Fruit fly (Drosophila melanogaster) whole organism, pupa: ENCODE measurements around the gene CG3119.
A peak's percentile ranks its signal among the peaks of the same experiment; 100 is the strongest.

ENCODE experiments used
- CG13204 ChIP-seq: fragments of 200-800 bp; sonication (Bioruptor generic); optimal IDR thresholded peaks from 2 replicates; lab custom pipeline; 2018; ENCODE audit warnings: missing biosample characterization, mild to moderate bottlenecking, missing genetic modification characterization, moderate library complexity
- CG15710 ChIP-seq: fragments of 200-800 bp; sonication (Bioruptor generic); optimal IDR thresholded peaks from 2 replicates; lab custom pipeline; 2018; ENCODE audit warnings: missing biosample characterization, mild to moderate bottlenecking, missing genetic modification characterization, moderate library complexity
- CG17806 ChIP-seq: fragments of 200-800 bp; sonication (Bioruptor generic); optimal IDR thresholded peaks from 2 replicates; lab custom pipeline; 2018; ENCODE audit warnings: missing biosample characterization, mild to moderate bottlenecking, missing genetic modification characterization, moderate library complexity
- CG32121 ChIP-seq: fragments of 200-800 bp; sonication (Bioruptor generic); IDR thresholded peaks from 2 replicates; pipeline ENCODE4 v1.3.6; 2022; ENCODE audit warnings: missing biosample characterization, missing genetic modification characterization
- CG8159 ChIP-seq: fragments of 200-800 bp; sonication (Bioruptor generic); optimal IDR thresholded peaks from 3 replicates; lab custom pipeline; 2018; ENCODE audit warnings: missing biosample characterization, mild to moderate bottlenecking, missing genetic modification characterization, moderate library complexity
- CG8301 ChIP-seq: fragments of 200-800 bp; sonication (Bioruptor generic); optimal IDR thresholded peaks from 2 replicates; lab custom pipeline; 2018; ENCODE audit warnings: missing biosample characterization, mild to moderate bottlenecking, missing genetic modification characterization
- EcR ChIP-seq: fragments of 200-800 bp; sonication (Bioruptor generic); optimal IDR thresholded peaks from 3 replicates; lab custom pipeline; 2019; ENCODE audit warnings: missing biosample characterization, missing genetic modification characterization, mild to moderate bottlenecking, moderate library complexity, missing genetic modification reagents
- Ets98B ChIP-seq: fragments of 200-800 bp; sonication (Bioruptor generic); IDR thresholded peaks from 2 replicates; pipeline ENCODE4 v1.3.6; 2022; ENCODE audit warnings: missing biosample characterization, missing genetic modification characterization
- Pif1A ChIP-seq: fragments of 200-800 bp; sonication (Bioruptor generic); optimal IDR thresholded peaks from 3 replicates; lab custom pipeline; 2016; ENCODE audit warnings: missing biosample characterization, missing genetic modification characterization
- Pif1B ChIP-seq: fragments of 200-800 bp; sonication (Bioruptor generic); optimal IDR thresholded peaks from 3 replicates; lab custom pipeline; 2016; ENCODE audit warnings: missing biosample characterization, missing genetic modification characterization
- Snoo ChIP-seq: fragments of 200-800 bp; sonication (Bioruptor generic); optimal IDR thresholded peaks from 3 replicates; lab custom pipeline; 2017; ENCODE audit warnings: missing biosample characterization, mild to moderate bottlenecking, missing genetic modification characterization, inconsistent platforms
- fd96Ca ChIP-seq: fragments of 200-800 bp; sonication (Bioruptor generic); IDR thresholded peaks from 3 replicates; pipeline ENCODE4 v1.3.6; 2022; ENCODE audit warnings: missing biosample characterization, missing genetic modification characterization
- gl ChIP-seq: fragments of 200-800 bp; sonication (Bioruptor generic); optimal IDR thresholded peaks from 2 replicates; lab custom pipeline; 2018; ENCODE audit warnings: missing biosample characterization, mild to moderate bottlenecking, missing genetic modification characterization
- rn ChIP-seq: fragments of 200-800 bp; sonication (Bioruptor generic); IDR thresholded peaks from 2 replicates; pipeline ENCODE4 v1.3.6; 2022; ENCODE audit warnings: missing biosample characterization, missing genetic modification characterization

- TF ChIP-seq gl (tag; lab: Kevin White, UChicago) (peak; percentile 88), rn (GFP tag; lab: Robert Waterston, UW) (no peak), Pif1B (GFP tag; lab: Kevin White, UChicago) (peak; percentile 20), CG32121 (GFP tag; lab: Robert Waterston, UW) (no peak), Pif1A (GFP tag; lab: Kevin White, UChicago) (peak; percentile 21), CG8301 (tag; lab: Kevin White, UChicago) (peak; percentile 17), Ets98B (GFP tag; lab: Robert Waterston, UW) (peak; percentile 44; the same call in 1 of the 2 replicates), CG8159 (tag; lab: Kevin White, UChicago) (peak; percentile 30), Snoo (tag; lab: Kevin White, UChicago) (peak; percentile 29), EcR (GFP tag; lab: Kevin White, UChicago) (peak; percentile 95), CG15710 (tag; lab: Kevin White, UChicago) (peak; percentile 1), fd96Ca (GFP tag; lab: Robert Waterston, UW) (no peak), CG13204 (GFP tag; lab: Kevin White, UChicago) (peak; percentile 91), CG17806 (tag; lab: Kevin White, UChicago) (no peak)
Measured at dm6 chr2L:2806190-2806763, 31.4 kb downstream of the CG3119 start.
